Fruit fly (Drosophila melanogaster) whole organism, prepupa: ENCODE results near the gene nes.

Experiments used
- Blimp-1 ChIP-seq: fragments of 200-800 bp; sonication (Bioruptor generic); optimal IDR thresholded peaks from 3 replicates; lab custom pipeline; 2017; ENCODE audit warnings: missing biosample characterization, missing genetic modification characterization, mild to moderate bottlenecking, moderate library complexity, missing genetic modification reagents
- CG10631 ChIP-seq: fragments of 200-800 bp; sonication (Bioruptor generic); optimal IDR thresholded peaks from 2 replicates; lab custom pipeline; 2016; ENCODE audit warnings: missing biosample characterization, missing genetic modification characterization
- CG10669 ChIP-seq: fragments of 200-800 bp; sonication (Bioruptor generic); optimal IDR thresholded peaks from 3 replicates; lab custom pipeline; 2018; ENCODE audit warnings: missing biosample characterization, mild to moderate bottlenecking, missing genetic modification characterization, moderate library complexity
- CG11294 ChIP-seq: fragments of 200-800 bp; sonication (Bioruptor generic); IDR thresholded peaks from 2 replicates; pipeline ENCODE4 v1.3.6; 2022; ENCODE audit warnings: missing biosample characterization, missing genetic modification characterization
- CG11902 ChIP-seq: fragments of 200-800 bp; sonication (Bioruptor generic); optimal IDR thresholded peaks from 3 replicates; lab custom pipeline; 2016; ENCODE audit warnings: missing biosample characterization, missing genetic modification characterization
- CG15336 ChIP-seq: fragments of 200-800 bp; sonication (Bioruptor generic); IDR thresholded peaks from 2 replicates; pipeline ENCODE4 v1.3.6; 2022; ENCODE audit warnings: missing biosample characterization, missing genetic modification characterization
- CG1621 ChIP-seq: fragments of 200-800 bp; sonication (Bioruptor generic); optimal IDR thresholded peaks from 3 replicates; lab custom pipeline; 2018; ENCODE audit warnings: missing biosample characterization, mild to moderate bottlenecking, missing genetic modification characterization
- CG16779 ChIP-seq: fragments of 200-800 bp; sonication (Bioruptor generic); optimal IDR thresholded peaks from 3 replicates; lab custom pipeline; 2017; ENCODE audit warnings: missing biosample characterization, mild to moderate bottlenecking, missing genetic modification characterization
- CG3032 ChIP-seq: fragments of 200-800 bp; optimal IDR thresholded peaks from 2 replicates; lab custom pipeline; 2019; ENCODE audit warnings: missing biosample characterization, mild to moderate bottlenecking, missing genetic modification characterization, moderate library complexity
- CG31627 ChIP-seq: fragments of 200-800 bp; sonication (Bioruptor generic); optimal IDR thresholded peaks from 3 replicates; lab custom pipeline; 2016; ENCODE audit warnings: missing biosample characterization, missing genetic modification characterization
- CG32006 ChIP-seq: fragments of 200-800 bp; sonication (Bioruptor generic); optimal IDR thresholded peaks from 3 replicates; lab custom pipeline; 2017; ENCODE audit warnings: missing biosample characterization, mild to moderate bottlenecking, missing genetic modification characterization
- CG34406 ChIP-seq: fragments of 200-800 bp; sonication (Bioruptor generic); optimal IDR thresholded peaks from 3 replicates; lab custom pipeline; 2016; ENCODE audit warnings: missing biosample characterization, missing genetic modification characterization
- CG4318 ChIP-seq: fragments of 200-800 bp; sonication (Bioruptor generic); optimal IDR thresholded peaks from 3 replicates; lab custom pipeline; 2017; ENCODE audit warnings: missing biosample characterization, mild to moderate bottlenecking, missing genetic modification characterization
- CG6854 ChIP-seq: fragments of 200-800 bp; sonication (Bioruptor generic); optimal IDR thresholded peaks from 2 replicates; lab custom pipeline; 2017; ENCODE audit warnings: missing biosample characterization, mild to moderate bottlenecking, missing genetic modification characterization
- CG7368 ChIP-seq: fragments of 200-800 bp; sonication (Bioruptor generic); optimal IDR thresholded peaks from 3 replicates; lab custom pipeline; 2016; ENCODE audit warnings: missing biosample characterization, missing genetic modification characterization
- CG8119 ChIP-seq: fragments of 200-800 bp; sonication (Bioruptor generic); IDR thresholded peaks from 3 replicates; pipeline ENCODE4 v1.3.6; 2022; ENCODE audit warnings: missing biosample characterization, missing genetic modification characterization
- CG8319 ChIP-seq: fragments of 200-800 bp; sonication (Bioruptor generic); optimal IDR thresholded peaks from 3 replicates; lab custom pipeline; 2016; ENCODE audit warnings: missing biosample characterization, missing genetic modification characterization
- CG8632 ChIP-seq: fragments of 200-800 bp; sonication (Bioruptor generic); optimal IDR thresholded peaks from 3 replicates; lab custom pipeline; 2016; ENCODE audit warnings: missing biosample characterization, missing genetic modification characterization
- CG9139 ChIP-seq: fragments of 200-800 bp; sonication (Bioruptor generic); optimal IDR thresholded peaks from 3 replicates; lab custom pipeline; 2017; ENCODE audit warnings: missing biosample characterization, mild to moderate bottlenecking, missing genetic modification characterization
- Eip78C ChIP-seq: fragments of 200-800 bp; sonication (Bioruptor generic); peaks from one replicate; lab custom pipeline; 2016; ENCODE audit warnings: missing biosample characterization, missing genetic modification characterization
- Eip93F ChIP-seq: fragments of 200-800 bp; sonication (Bioruptor generic); optimal IDR thresholded peaks from 2 replicates; lab custom pipeline; 2016; ENCODE audit warnings: missing biosample characterization, mild to moderate bottlenecking, missing genetic modification characterization
- Ets21C ChIP-seq: fragments of 200-800 bp; sonication (Bioruptor generic); optimal IDR thresholded peaks from 3 replicates; lab custom pipeline; 2016; ENCODE audit warnings: missing biosample characterization, missing genetic modification characterization
- Ets96B ChIP-seq: fragments of 200-800 bp; optimal IDR thresholded peaks from 2 replicates; lab custom pipeline; 2019; ENCODE audit warnings: missing biosample characterization, mild to moderate bottlenecking, missing genetic modification characterization, moderate library complexity
- Gug ChIP-seq: fragments of 200-800 bp; sonication (Bioruptor generic); IDR thresholded peaks from 2 replicates; pipeline ENCODE4 v1.3.6; 2022; ENCODE audit warnings: missing biosample characterization, missing genetic modification characterization
- Hr38 ChIP-seq: sonication (Bioruptor generic); optimal IDR thresholded peaks from 2 replicates; lab custom pipeline; 2016; ENCODE audit warnings: missing biosample characterization, missing genetic modification characterization
- Hr39 ChIP-seq: fragments of 200-800 bp; sonication (Bioruptor generic); optimal IDR thresholded peaks from 2 replicates; lab custom pipeline; 2016; ENCODE audit warnings: missing biosample characterization, missing genetic modification characterization
- Hr4 ChIP-seq: fragments of 200-800 bp; sonication (Bioruptor generic); optimal IDR thresholded peaks from 3 replicates; lab custom pipeline; 2016; ENCODE audit warnings: missing biosample characterization, missing genetic modification characterization
- Lpt ChIP-seq: fragments of 200-800 bp; sonication (Bioruptor generic); optimal IDR thresholded peaks from 3 replicates; lab custom pipeline; 2016; ENCODE audit warnings: missing biosample characterization, missing genetic modification characterization
- Met ChIP-seq: fragments of 200-800 bp; sonication (Bioruptor generic); optimal IDR thresholded peaks from 3 replicates; lab custom pipeline; 2016; ENCODE audit warnings: missing biosample characterization, missing genetic modification characterization
- Smox ChIP-seq: fragments of 200-800 bp; sonication (Bioruptor generic); optimal IDR thresholded peaks from 3 replicates; lab custom pipeline; 2016; ENCODE audit warnings: missing biosample characterization, missing genetic modification characterization
- Sox14 ChIP-seq: fragments of 200-800 bp; sonication (Bioruptor generic); optimal IDR thresholded peaks from 3 replicates; lab custom pipeline; 2016; ENCODE audit warnings: missing biosample characterization, missing genetic modification characterization
- acj6 ChIP-seq: fragments of 200-800 bp; sonication (Bioruptor generic); optimal IDR thresholded peaks from 3 replicates; lab custom pipeline; 2016; ENCODE audit warnings: missing biosample characterization, missing genetic modification characterization
- cyc ChIP-seq: fragments of 200-800 bp; sonication (Bioruptor generic); optimal IDR thresholded peaks from 3 replicates; lab custom pipeline; 2016; ENCODE audit warnings: missing biosample characterization, missing genetic modification characterization
- dac ChIP-seq: fragments of 200-800 bp; sonication (Bioruptor generic); optimal IDR thresholded peaks from 2 replicates; lab custom pipeline; 2017; ENCODE audit warnings: missing biosample characterization, mild to moderate bottlenecking, missing genetic modification characterization
- eg ChIP-seq: fragments of 200-800 bp; sonication (Bioruptor generic); IDR thresholded peaks from 3 replicates; pipeline ENCODE4 v1.3.6; 2022; ENCODE audit warnings: missing biosample characterization, missing genetic modification characterization
- esn ChIP-seq: fragments of 200-800 bp; sonication (Bioruptor generic); optimal IDR thresholded peaks from 2 replicates; lab custom pipeline; 2016; ENCODE audit warnings: missing biosample characterization, mild to moderate bottlenecking, missing genetic modification characterization, moderate library complexity
- fd59A ChIP-seq: fragments of 200-800 bp; sonication (Bioruptor generic); optimal IDR thresholded peaks from 2 replicates; lab custom pipeline; 2017; ENCODE audit warnings: missing biosample characterization, mild to moderate bottlenecking, missing genetic modification characterization, missing genetic modification reagents
- fd85E ChIP-seq: fragments of 200-800 bp; sonication (Bioruptor generic); optimal IDR thresholded peaks from 3 replicates; lab custom pipeline; 2016; ENCODE audit warnings: missing biosample characterization, missing genetic modification characterization
- fkh ChIP-seq: fragments of 200-800 bp; sonication (Bioruptor generic); optimal IDR thresholded peaks from 3 replicates; lab custom pipeline; 2017; ENCODE audit warnings: missing biosample characterization, mild to moderate bottlenecking, missing genetic modification characterization, moderate library complexity
- lz ChIP-seq: fragments of 200-800 bp; sonication (Bioruptor generic); optimal IDR thresholded peaks from 3 replicates; lab custom pipeline; 2016; ENCODE audit warnings: missing biosample characterization, missing genetic modification characterization
- net ChIP-seq: fragments of 200-800 bp; sonication (Bioruptor generic); optimal IDR thresholded peaks from 3 replicates; lab custom pipeline; 2016; ENCODE audit warnings: missing biosample characterization, missing genetic modification characterization
- pdm3 ChIP-seq: fragments of 200-800 bp; sonication (Bioruptor generic); optimal IDR thresholded peaks from 3 replicates; lab custom pipeline; 2016; ENCODE audit warnings: missing biosample characterization, missing genetic modification characterization
- salr ChIP-seq, 2 experiments: fragments of 200-800 bp; sonication (Bioruptor generic); optimal IDR thresholded peaks; 3 replicates each; lab custom pipeline; 2016 to 2018; ENCODE audit warnings: missing biosample characterization in 2 of 2, missing genetic modification characterization in 2 of 2, mild to moderate bottlenecking in 1 of 2
- spab ChIP-seq: fragments of 200-800 bp; sonication (Bioruptor generic); optimal IDR thresholded peaks from 2 replicates; lab custom pipeline; 2017; ENCODE audit warnings: missing biosample characterization, mild to moderate bottlenecking, missing genetic modification characterization, missing genetic modification reagents
- svp ChIP-seq: fragments of 200-800 bp; sonication (Bioruptor generic); peaks from one replicate; lab custom pipeline; 2016; ENCODE audit warnings: missing biosample characterization, missing genetic modification characterization
- topi ChIP-seq: fragments of 200-800 bp; sonication (Bioruptor generic); optimal IDR thresholded peaks from 3 replicates; lab custom pipeline; 2016; ENCODE audit warnings: missing biosample characterization, missing genetic modification characterization

The nes gene

DNA sequence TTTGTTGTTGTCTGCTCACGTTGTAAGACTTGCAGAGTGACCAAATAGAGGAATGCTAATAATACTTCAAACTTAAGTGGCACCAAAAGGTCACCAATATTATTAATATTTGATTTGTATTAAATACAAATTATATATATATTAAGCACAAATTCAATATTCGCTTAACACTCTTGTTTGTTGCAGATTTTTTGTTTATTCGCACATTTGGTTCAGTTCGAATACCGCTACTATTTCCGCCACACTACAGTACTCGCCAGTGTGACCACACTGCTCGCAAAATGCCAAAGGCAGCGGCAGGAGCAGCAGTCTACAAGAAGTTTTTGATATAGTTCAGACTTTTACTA is 3.6 kb upstream of the nes start, which contains the start of gene Max (continued):
- TF ChIP-seq acj6: peak; percentile 71
- peak; percentile 48 for TF ChIP-seq CG7368 (GFP tag; lab: Kevin White, UChicago)
- peak; percentile 14 for TF ChIP-seq topi (GFP tag; lab: Kevin White, UChicago)
- peak; percentile 41 for TF ChIP-seq pdm3 (GFP tag; lab: Kevin White, UChicago)
- TF ChIP-seq Gug (GFP tag; lab: Robert Waterston, UW): no peak
- TF ChIP-seq dac (GFP tag; lab: Kevin White, UChicago): peak; percentile 1
- peak; percentile 71 for TF ChIP-seq CG3032
- peak; percentile 4 for TF ChIP-seq CG4318 (GFP tag; lab: Kevin White, UChicago)
- TF ChIP-seq Ets96B (tag; lab: Kevin White, UChicago): peak; percentile 51
- TF ChIP-seq CG8119 (GFP tag; lab: Robert Waterston, UW): peak; percentile 31; the same call in 1 of the 3 replicates
- TF ChIP-seq CG34406: peak; percentile 66
- TF ChIP-seq Met: peak; percentile 51
- peak; percentile 62 for TF ChIP-seq esn (GFP tag; lab: Kevin White, UChicago)
- peak; percentile 32 for TF ChIP-seq fkh (GFP tag; lab: Kevin White, UChicago)
- no peak for TF ChIP-seq Hr38 (GFP tag; lab: Kevin White, UChicago)
- peak; percentile 13 for TF ChIP-seq CG16779 (tag; lab: Kevin White, UChicago)
- peak; percentile 82 for TF ChIP-seq eg (GFP tag; lab: Robert Waterston, UW)
- peak in 1 of 2 experiments; percentile 32 for TF ChIP-seq salr (GFP tag; optimal IDR thresholded peaks at IDR 0.05; lab: Kevin White, UChicago)
- no peak for TF ChIP-seq fd85E (GFP tag; lab: Kevin White, UChicago)
- peak; percentile 3 for TF ChIP-seq CG6854 (GFP tag; lab: Kevin White, UChicago)
- TF ChIP-seq Lpt (GFP tag; lab: Kevin White, UChicago): peak; percentile 42
- peak; percentile 62 for TF ChIP-seq CG32006 (GFP tag; lab: Kevin White, UChicago)
- TF ChIP-seq Hr4 (GFP tag; lab: Kevin White, UChicago): peak; percentile 58
- TF ChIP-seq CG31627 (GFP tag; lab: Kevin White, UChicago): peak; percentile 46
- peak; percentile 65 for TF ChIP-seq CG10631 (GFP tag; lab: Kevin White, UChicago)
- peak; percentile 36 for TF ChIP-seq Hr39
- peak; percentile 41 for TF ChIP-seq Smox (GFP tag; lab: Kevin White, UChicago)
- TF ChIP-seq CG8319 (GFP tag; lab: Kevin White, UChicago): peak; percentile 100
- TF ChIP-seq Eip93F (GFP tag; lab: Kevin White, UChicago): peak; percentile 66
- peak; percentile 43 for TF ChIP-seq net

DNA sequence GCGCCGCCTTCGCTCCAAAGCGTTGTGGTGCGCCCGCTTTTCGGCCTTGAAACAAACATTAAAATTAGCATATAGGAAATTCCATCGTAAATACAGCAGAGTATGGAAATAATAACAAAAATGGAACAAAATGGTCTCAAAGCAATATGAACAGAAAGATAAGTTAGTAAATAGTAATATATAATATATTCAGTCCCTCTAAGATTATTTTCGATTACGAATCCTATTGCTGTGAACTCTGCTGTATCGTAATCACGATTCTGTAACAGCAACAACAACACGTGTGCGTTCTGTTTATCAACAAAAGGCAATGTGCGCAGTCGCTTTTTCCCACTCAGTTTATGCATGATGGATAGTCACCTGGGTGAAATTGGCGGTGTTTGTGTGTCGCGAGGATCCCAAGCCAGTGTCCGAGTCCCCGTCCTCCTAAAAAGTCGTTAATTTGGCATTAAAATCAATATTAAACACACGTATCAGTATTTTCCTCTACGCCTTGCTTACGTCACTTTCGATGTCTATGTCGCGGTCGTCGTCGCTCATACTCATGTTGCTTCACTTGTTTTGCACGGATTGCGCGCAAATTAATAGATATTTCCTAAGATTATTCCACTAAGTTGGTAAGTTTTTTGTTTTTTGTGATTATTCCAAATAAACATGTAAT is 3.1 kb upstream of the nes start, which contains the start of the genes CG42374 and Mettl5:
Gene CG42374 (plus strand): TSS at position 287 of the 661 bp plus-strand sequence.
Gene Mettl5 (plus strand): TSS at position 287 of the 661 bp plus-strand sequence.
- TF ChIP-seq fd59A (GFP tag; lab: Kevin White, UChicago): no peak
- TF ChIP-seq CG1621 (tag; lab: Kevin White, UChicago): peak; percentile 33
- peak; percentile 12 for TF ChIP-seq CG8632 (GFP tag; lab: Kevin White, UChicago)
- no peak for TF ChIP-seq spab
- TF ChIP-seq CG10631 (GFP tag; lab: Kevin White, UChicago): peak; percentile 12
- TF ChIP-seq Eip78C (GFP tag; lab: Kevin White, UChicago): peak; percentile 88
- TF ChIP-seq dac (GFP tag; lab: Kevin White, UChicago): no peak
- no peak for TF ChIP-seq Eip93F (GFP tag; lab: Kevin White, UChicago)
- TF ChIP-seq Hr38 (GFP tag; lab: Kevin White, UChicago): no peak
- TF ChIP-seq fd85E (GFP tag; lab: Kevin White, UChicago): no peak
- TF ChIP-seq Blimp-1 (GFP tag; lab: Kevin White, UChicago): no peak
- TF ChIP-seq CG3032: peak; percentile 41
- peak; percentile 28 for TF ChIP-seq Smox (GFP tag; lab: Kevin White, UChicago)
- no peak; the same call in 1 of the 2 replicates for TF ChIP-seq Gug (GFP tag; lab: Robert Waterston, UW)
- no peak for TF ChIP-seq Sox14 (GFP tag; lab: Kevin White, UChicago)
- TF ChIP-seq cyc (GFP tag; lab: Kevin White, UChicago): no peak
- peak; percentile 39 for TF ChIP-seq CG34406
- peak; percentile 24 for TF ChIP-seq esn (GFP tag; lab: Kevin White, UChicago)
- peak; percentile 81 for TF ChIP-seq eg (GFP tag; lab: Robert Waterston, UW)
- TF ChIP-seq CG15336 (GFP tag; lab: Robert Waterston, UW): peak; percentile 69
- TF ChIP-seq CG9139: no peak
- no peak for TF ChIP-seq Hr39
- TF ChIP-seq pdm3 (GFP tag; lab: Kevin White, UChicago): peak; percentile 19
- TF ChIP-seq CG8119 (GFP tag; lab: Robert Waterston, UW): peak; percentile 67; the same call in 2 of the 3 replicates
- no peak for TF ChIP-seq CG8319 (GFP tag; lab: Kevin White, UChicago)
- TF ChIP-seq CG11902 (GFP tag; lab: Kevin White, UChicago): no peak
- peak; percentile 50 for TF ChIP-seq Met
- TF ChIP-seq CG31627 (GFP tag; lab: Kevin White, UChicago): no peak
- TF ChIP-seq CG4318 (GFP tag; lab: Kevin White, UChicago): no peak
- peak; percentile 5 for TF ChIP-seq lz (GFP tag; lab: Kevin White, UChicago)
- TF ChIP-seq Ets21C (GFP tag; lab: Kevin White, UChicago): no peak
- TF ChIP-seq CG11294: 0 out of 2 replicates have a peak, but pooled peaks have one; percentile 24
- peak; percentile 50 for TF ChIP-seq CG10669 (GFP tag; lab: Kevin White, UChicago)
- TF ChIP-seq svp (GFP tag; lab: Kevin White, UChicago): no peak
- no peak for TF ChIP-seq CG6854 (GFP tag; lab: Kevin White, UChicago)
- TF ChIP-seq fkh (GFP tag; lab: Kevin White, UChicago): peak; percentile 44
